Fruit fly (Drosophila melanogaster) whole organism, prepupa: ENCODE results near the gene CG31705.

Experiments
- Blimp-1 ChIP-seq: fragments of 200-800 bp; sonication (Bioruptor generic); optimal IDR thresholded peaks from 3 replicates; lab custom pipeline; 2017; ENCODE audit warnings: missing biosample characterization, missing genetic modification characterization, mild to moderate bottlenecking, moderate library complexity, missing genetic modification reagents
- CG10631 ChIP-seq: fragments of 200-800 bp; sonication (Bioruptor generic); optimal IDR thresholded peaks from 2 replicates; lab custom pipeline; 2016; ENCODE audit warnings: missing biosample characterization, missing genetic modification characterization
- CG11294 ChIP-seq: fragments of 200-800 bp; sonication (Bioruptor generic); IDR thresholded peaks from 2 replicates; pipeline ENCODE4 v1.3.6; 2022; ENCODE audit warnings: missing biosample characterization, missing genetic modification characterization
- CG6163 ChIP-seq: fragments of 200-800 bp; sonication (Bioruptor generic); IDR thresholded peaks from 3 replicates; pipeline ENCODE4 v1.3.6; 2022; ENCODE audit warnings: missing biosample characterization, missing genetic modification characterization
- Ets96B ChIP-seq: fragments of 200-800 bp; optimal IDR thresholded peaks from 2 replicates; lab custom pipeline; 2019; ENCODE audit warnings: missing biosample characterization, mild to moderate bottlenecking, missing genetic modification characterization, moderate library complexity
- Gug ChIP-seq: fragments of 200-800 bp; sonication (Bioruptor generic); IDR thresholded peaks from 2 replicates; pipeline ENCODE4 v1.3.6; 2022; ENCODE audit warnings: missing biosample characterization, missing genetic modification characterization
- Sox102F ChIP-seq: fragments of 200-800 bp; sonication (Bioruptor generic); optimal IDR thresholded peaks from 2 replicates; lab custom pipeline; 2016; ENCODE audit warnings: missing biosample characterization, mild to moderate bottlenecking, missing genetic modification characterization
- dac ChIP-seq: fragments of 200-800 bp; sonication (Bioruptor generic); optimal IDR thresholded peaks from 2 replicates; lab custom pipeline; 2017; ENCODE audit warnings: missing biosample characterization, mild to moderate bottlenecking, missing genetic modification characterization
- fd85E ChIP-seq: fragments of 200-800 bp; sonication (Bioruptor generic); optimal IDR thresholded peaks from 3 replicates; lab custom pipeline; 2016; ENCODE audit warnings: missing biosample characterization, missing genetic modification characterization

dm6 chr2L:11528129-11528589 is at the start of gene CG31705:
- TF ChIP-seq fd85E (GFP tag; lab: Kevin White, UChicago) (no peak), Ets96B (peak; percentile 28), CG10631 (GFP tag; lab: Kevin White, UChicago) (peak; percentile 73), CG11294 (GFP tag; lab: Robert Waterston, UW) (peak; percentile 50; the same call in 1 of the 2 replicates), Sox102F (GFP tag; lab: Kevin White, UChicago) (peak; percentile 44), Gug (GFP tag; lab: Robert Waterston, UW) (peak; percentile 50), Blimp-1 (GFP tag; lab: Kevin White, UChicago) (peak; percentile 46), CG6163 (GFP tag; lab: Robert Waterston, UW) (peak; percentile 67), dac (GFP tag; lab: Kevin White, UChicago) (no peak)
